Worm (Caenorhabditis elegans): ENCODE data around the gene K03A11.4.

The K03A11.4 gene

ce11 chrX:13129949-13130348, 52.0 kb downstream of the K03A11.4 start, which contains the start of gene spin-3:
Gene spin-3, plus strand, starts transcription at chrX:13130249.
- TF ChIP-seq drap-1 (GFP tag; optimal IDR thresholded peaks at IDR 0.05): no peak
- TF ChIP-seq sptf-1 (tag; optimal IDR thresholded peaks at IDR 0.05): no peak
- no peak for TF ChIP-seq lin-32 (GFP tag; optimal IDR thresholded peaks at IDR 0.05)
- no peak for TF ChIP-seq unc-62 (GFP tag; optimal IDR thresholded peaks at IDR 0.05)
- no peak for TF ChIP-seq zip-8 (tag; optimal IDR thresholded peaks at IDR 0.05)
- TF ChIP-seq tbx-8 (GFP tag; optimal IDR thresholded peaks at IDR 0.05): no peak
- TF ChIP-seq ceh-39 (tag; optimal IDR thresholded peaks at IDR 0.05): no peak
- TF ChIP-seq nhr-12 (tag; optimal IDR thresholded peaks at IDR 0.05): no peak
- no peak for TF ChIP-seq mab-5 (tag; optimal IDR thresholded peaks at IDR 0.05)
- no peak for TF ChIP-seq mep-1 (tag; optimal IDR thresholded peaks at IDR 0.05)
- TF ChIP-seq cnd-1 (tag; optimal IDR thresholded peaks at IDR 0.05): no peak
- no peak for TF ChIP-seq nhr-237 (tag; optimal IDR thresholded peaks at IDR 0.05)
- TF ChIP-seq ceh-43 (GFP tag; optimal IDR thresholded peaks at IDR 0.05): no peak
- TF ChIP-seq elt-1 (tag; optimal IDR thresholded peaks at IDR 0.05; ENCODE audit: borderline replicate concordance, insufficient read depth): no peak
- no peak for TF ChIP-seq flh-1 (GFP tag; optimal IDR thresholded peaks at IDR 0.05)

All from whole organism, mixed stage, embryonic.